Worm (Caenorhabditis elegans) whole organism, L1 larva: ENCODE results near the gene his-8.
"Not testable (repeated sequence)": the region's sequence is repeated elsewhere in the genome, so short reads cannot be mapped to it uniquely, and the experiment has no call there.

Experiments
- C16A3.4 ChIP-seq: fragments of 150-350 bp; optimal IDR thresholded peaks from 2 replicates; lab custom pipeline; 2014; ENCODE audit warnings: missing biosample characterization, missing genetic modification characterization
- C34B4.2 ChIP-seq: sonication (generic microtip); optimal IDR thresholded peaks from 2 replicates; lab custom pipeline; 2017; ENCODE audit warnings: mild to moderate bottlenecking, missing genetic modification characterization, missing compliant biosample characterization
- F16B12.6 ChIP-seq: fragments of 150-350 bp; optimal IDR thresholded peaks from 2 replicates; lab custom pipeline; 2014; ENCODE audit warnings: missing biosample characterization, missing genetic modification characterization
- Y116A8C.19 ChIP-seq: sonication (generic microtip); optimal IDR thresholded peaks from 2 replicates; lab custom pipeline; 2016; ENCODE audit warnings: missing compliant biosample characterization, missing genetic modification characterization, borderline replicate concordance
- alr-1 ChIP-seq: fragments of 200-800 bp; sonication (Bioruptor generic); optimal IDR thresholded peaks from 2 replicates; lab custom pipeline; 2018; ENCODE audit warnings: borderline replicate concordance, mild to moderate bottlenecking, missing genetic modification characterization, missing compliant biosample characterization
- ama-1 ChIP-seq: fragments of 150-350 bp; optimal IDR thresholded peaks from 2 replicates; lab custom pipeline; 2014
- blmp-1 ChIP-seq: fragments of 150-350 bp; optimal IDR thresholded peaks from 2 replicates; lab custom pipeline; 2014; ENCODE audit warnings: missing biosample characterization, missing genetic modification characterization
- ceh-63 ChIP-seq: fragments of 200-800 bp; sonication (Bioruptor generic); optimal IDR thresholded peaks from 2 replicates; lab custom pipeline; 2018; ENCODE audit warnings: mild to moderate bottlenecking, missing genetic modification characterization, missing compliant biosample characterization
- ceh-8 ChIP-seq: fragments of 200-800 bp; sonication (Bioruptor generic); optimal IDR thresholded peaks from 2 replicates; lab custom pipeline; 2018; ENCODE audit warnings: mild to moderate bottlenecking, missing genetic modification characterization, moderate library complexity, missing compliant biosample characterization
- ces-1 ChIP-seq: fragments of 150-350 bp; optimal IDR thresholded peaks from 2 replicates; lab custom pipeline; 2014; ENCODE audit warnings: missing biosample characterization, missing genetic modification reagents, missing genetic modification characterization
- dpl-1 ChIP-seq, 3 experiments: fragments of 150-350 bp in 2 of 3; sonication (generic microtip) in 1 of 3; optimal IDR thresholded peaks; 2 replicates each; lab custom pipeline; 2014 to 2017; ENCODE audit warnings: missing biosample characterization in 3 of 3, missing genetic modification characterization in 3 of 3, missing genetic modification reagents in 3 of 3
- dsc-1 ChIP-seq: sonication (generic microtip); optimal IDR thresholded peaks from 2 replicates; lab custom pipeline; 2016; ENCODE audit warnings: mild to moderate bottlenecking, missing genetic modification characterization, missing compliant biosample characterization
- efl-1 ChIP-seq, 4 experiments: fragments of 150-350 bp; optimal IDR thresholded peaks in 3 of 4; peaks in 1 of 4; 1 replicate in 1 of 4; 2 replicates in 3 of 4; lab custom pipeline; 2014; ENCODE audit warnings: missing biosample characterization in 2 of 4, missing genetic modification characterization in 2 of 4, missing genetic modification reagents in 2 of 4
- egl-13 ChIP-seq: sonication (generic microtip); optimal IDR thresholded peaks from 2 replicates; lab custom pipeline; 2016; ENCODE audit warnings: missing genotype, missing genetic modification reagents, missing genetic modification characterization, missing compliant biosample characterization
- elt-3 ChIP-seq, 6 experiments: fragments of 150-350 bp in 1 of 6; sonication (generic microtip); optimal IDR thresholded peaks; 2 replicates each; lab custom pipeline; 2017 to 2018; ENCODE audit warnings: missing biosample characterization in 6 of 6, missing genetic modification characterization in 6 of 6, inconsistent platforms in 1 of 6
- fkh-10 ChIP-seq: sonication (generic microtip); optimal IDR thresholded peaks from 2 replicates; lab custom pipeline; 2017; ENCODE audit warnings: missing biosample characterization, missing genetic modification reagents, missing genetic modification characterization
- fos-1 ChIP-seq: fragments of 150-350 bp; optimal IDR thresholded peaks from 2 replicates; lab custom pipeline; 2014; ENCODE audit warnings: missing biosample characterization, missing genetic modification characterization
- hlh-17 ChIP-seq: fragments of 200-800 bp; sonication (Bioruptor generic); optimal IDR thresholded peaks from 2 replicates; lab custom pipeline; 2018; ENCODE audit warnings: missing genetic modification characterization, mild to moderate bottlenecking, missing compliant biosample characterization, moderate library complexity, borderline replicate concordance
- hpl-2 ChIP-seq: fragments of 150-350 bp; optimal IDR thresholded peaks from 2 replicates; lab custom pipeline; 2014; ENCODE audit warnings: missing biosample characterization, missing genetic modification reagents, missing genetic modification characterization
- irx-1 ChIP-seq: sonication (generic microtip); optimal IDR thresholded peaks from 2 replicates; lab custom pipeline; 2016; ENCODE audit warnings: missing genetic modification characterization, missing compliant biosample characterization
- lin-13 ChIP-seq: fragments of 150-350 bp; optimal IDR thresholded peaks from 2 replicates; lab custom pipeline; 2014; ENCODE audit warnings: missing biosample characterization, missing genetic modification reagents, missing genetic modification characterization
- lin-35 ChIP-seq, 2 experiments: fragments of 150-350 bp; optimal IDR thresholded peaks; 2 replicates each; lab custom pipeline; 2014; ENCODE audit warnings: missing biosample characterization in 2 of 2, missing genetic modification characterization in 2 of 2, missing genetic modification reagents in 2 of 2
- lir-3 ChIP-seq: sonication (generic microtip); optimal IDR thresholded peaks from 2 replicates; lab custom pipeline; 2016; ENCODE audit warnings: mild to moderate bottlenecking, missing genetic modification characterization, moderate library complexity, missing compliant biosample characterization; ENCODE audit not compliant: poor library complexity
- mab-9 ChIP-seq: fragments of 200-800 bp; sonication (Bioruptor generic); IDR thresholded peaks from 2 replicates; pipeline ENCODE4 v1.3.6; 2022; ENCODE audit warnings: missing genetic modification reagents, missing genetic modification characterization, missing compliant biosample characterization
- mef-2 ChIP-seq: fragments of 150-350 bp; optimal IDR thresholded peaks from 2 replicates; lab custom pipeline; 2014; ENCODE audit warnings: missing biosample characterization, missing genetic modification characterization
- mep-1 ChIP-seq: fragments of 150-350 bp; optimal IDR thresholded peaks from 2 replicates; lab custom pipeline; 2014; ENCODE audit warnings: missing biosample characterization, missing genetic modification characterization
- nhr-11 ChIP-seq: fragments of 150-350 bp; optimal IDR thresholded peaks from 2 replicates; lab custom pipeline; 2014; ENCODE audit warnings: missing biosample characterization, missing genetic modification characterization
- nhr-237 ChIP-seq: fragments of 150-350 bp; optimal IDR thresholded peaks from 2 replicates; lab custom pipeline; 2014; ENCODE audit warnings: missing biosample characterization, missing genetic modification characterization
- nhr-76 ChIP-seq: sonication (generic microtip); optimal IDR thresholded peaks from 2 replicates; lab custom pipeline; 2017; ENCODE audit warnings: missing biosample characterization, missing genetic modification characterization
- nhr-85 ChIP-seq: sonication (generic microtip); peaks from one replicate; lab custom pipeline; 2016; ENCODE audit warnings: missing genetic modification characterization, inconsistent platforms, missing compliant biosample characterization
- nhr-90 ChIP-seq: sonication (generic microtip); optimal IDR thresholded peaks from 2 replicates; lab custom pipeline; 2016; ENCODE audit warnings: mild to moderate bottlenecking, missing genetic modification characterization, missing compliant biosample characterization; ENCODE audit not compliant: poor library complexity
- rnt-1 ChIP-seq: sonication (generic microtip); optimal IDR thresholded peaks from 2 replicates; lab custom pipeline; 2016; ENCODE audit warnings: mild to moderate bottlenecking, missing genetic modification characterization, moderate library complexity, missing compliant biosample characterization
- skn-1 ChIP-seq: fragments of 150-350 bp; optimal IDR thresholded peaks from 2 replicates; lab custom pipeline; 2014; ENCODE audit warnings: missing biosample characterization, missing genetic modification characterization
- snu-23 ChIP-seq: sonication (generic microtip); optimal IDR thresholded peaks from 2 replicates; lab custom pipeline; 2016; ENCODE audit warnings: missing genetic modification characterization, missing compliant biosample characterization
- sptf-1 ChIP-seq: fragments of 150-350 bp; optimal IDR thresholded peaks from 2 replicates; lab custom pipeline; 2014; ENCODE audit warnings: missing biosample characterization, missing genetic modification characterization
- sup-37 ChIP-seq: fragments of 200-800 bp; sonication (Bioruptor generic); optimal IDR thresholded peaks from 2 replicates; lab custom pipeline; 2018; ENCODE audit warnings: mild to moderate bottlenecking, missing genetic modification characterization, missing compliant biosample characterization
- tbx-2 ChIP-seq: sonication (generic microtip); optimal IDR thresholded peaks from 2 replicates; lab custom pipeline; 2016; ENCODE audit warnings: missing genetic modification characterization, missing compliant biosample characterization
- tlp-1 ChIP-seq: fragments of 150-350 bp; optimal IDR thresholded peaks from 2 replicates; lab custom pipeline; 2014; ENCODE audit warnings: missing biosample characterization, missing genetic modification characterization
- unc-30 ChIP-seq: sonication (generic microtip); optimal IDR thresholded peaks from 2 replicates; lab custom pipeline; 2017; ENCODE audit warnings: missing biosample characterization, missing genetic modification characterization
- vab-15 ChIP-seq: sonication (generic microtip); optimal IDR thresholded peaks from 2 replicates; lab custom pipeline; 2017; ENCODE audit warnings: missing genotype, mild to moderate bottlenecking, missing genetic modification characterization, missing compliant biosample characterization
- xbp-1 ChIP-seq: sonication (generic microtip); optimal IDR thresholded peaks from 2 replicates; lab custom pipeline; 2016; ENCODE audit warnings: missing genetic modification characterization, missing compliant biosample characterization
- zip-4 ChIP-seq: fragments of 200-800 bp; sonication (Bioruptor generic); optimal IDR thresholded peaks from 2 replicates; lab custom pipeline; 2018; ENCODE audit warnings: mild to moderate bottlenecking, missing genetic modification characterization, moderate library complexity, missing compliant biosample characterization
- ztf-11 ChIP-seq, 2 experiments: sonication (generic microtip); optimal IDR thresholded peaks; 2 replicates each; lab custom pipeline; 2016 to 2017; ENCODE audit warnings: missing genetic modification characterization in 2 of 2, missing biosample characterization in 1 of 2, missing compliant biosample characterization in 1 of 2
- ztf-4 ChIP-seq: fragments of 150-350 bp; optimal IDR thresholded peaks from 2 replicates; lab custom pipeline; 2014; ENCODE audit warnings: missing biosample characterization, missing genetic modification characterization

Gene his-8

ce11 chrV:8533067-8533466 lies at the start of gene his-8, which contains the start of gene his-7:
Gene his-8, minus strand, starts transcription at chrV:8533086.
Gene his-7, plus strand, starts transcription at chrV:8533379.
- not testable (repeated sequence) for TF ChIP-seq efl-1 (optimal IDR thresholded peaks at IDR 0.05; lab: Kevin White, UChicago)
- TF ChIP-seq efl-1 (GFP tag; optimal IDR thresholded peaks at IDR 0.05 in 1 of 2; lab: Kevin White, UChicago), result peak in 1 of 2 experiments; percentile 40

ce11 chrV:8580961-8581360 lies 48.1 kb upstream of the his-8 start, which contains the start of gene C10B5.1:
Gene C10B5.1, plus strand, starts transcription at chrV:8581261.
- TF ChIP-seq tbx-2 (tag; lab: Kevin White, UChicago) (no peak), sptf-1 (tag; lab: Kevin White, UChicago) (no peak), blmp-1 (tag; lab: Kevin White, UChicago) (no peak), mab-9 (GFP tag; lab: Robert Waterston, UW) (no peak), F16B12.6 (tag; lab: Kevin White, UChicago) (no peak), C16A3.4 (tag; lab: Kevin White, UChicago) (no peak), zip-4 (no peak), ztf-4 (no peak), ztf-11 (tag; optimal IDR thresholded peaks at IDR 0.05; lab: Kevin White, UChicago) (no peak), irx-1 (tag; lab: Kevin White, UChicago) (no peak)

ce11 chrV:8574762-8575161 lies 41.9 kb upstream of the his-8 start, which contains the start of gene F25G6.1:
Gene F25G6.1, plus strand, starts transcription at chrV:8575062.
- not testable (repeated sequence) for TF ChIP-seq unc-30; hlh-17 (GFP tag; lab: Kevin White, UChicago); nhr-11

- TF ChIP-seq ceh-8 (GFP tag; lab: Kevin White, UChicago) (peak; percentile 37), xbp-1 (peak; percentile 76), ama-1 (lab: Kevin White, UChicago) (no peak), skn-1 (tag; lab: Kevin White, UChicago) (peak; percentile 52), sptf-1 (tag; lab: Kevin White, UChicago) (no peak), dpl-1 (GFP tag; optimal IDR thresholded peaks at IDR 0.05; lab: Kevin White, UChicago) (peak; percentile 61 to 75 (median 71)), rnt-1 (tag; lab: Kevin White, UChicago) (peak; percentile 86), zip-4 (peak; percentile 44), F16B12.6 (tag; lab: Kevin White, UChicago) (peak; percentile 3), C34B4.2 (tag; lab: Kevin White, UChicago) (no peak), alr-1 (tag; lab: Kevin White, UChicago) (no peak), mef-2 (tag; lab: Kevin White, UChicago) (no peak), lin-35 (GFP tag; optimal IDR thresholded peaks at IDR 0.05; lab: Kevin White, UChicago) (peak; percentile 70 to 73), tlp-1 (tag; lab: Kevin White, UChicago) (no peak), hpl-2 (GFP tag; lab: Kevin White, UChicago) (peak; percentile 44), C16A3.4 (tag; lab: Kevin White, UChicago) (peak; percentile 10), vab-15 (tag; lab: Kevin White, UChicago) (no peak), nhr-85 (tag; lab: Kevin White, UChicago) (peak; percentile 86), nhr-76 (tag; lab: Kevin White, UChicago) (no peak), fkh-10 (no peak), ztf-4 (peak; percentile 12), sup-37 (GFP tag; lab: Kevin White, UChicago) (peak; percentile 41), dsc-1 (tag; lab: Kevin White, UChicago) (peak; percentile 82), nhr-90 (peak; percentile 79), irx-1 (tag; lab: Kevin White, UChicago) (peak; percentile 80), fos-1 (tag; lab: Kevin White, UChicago) (peak; percentile 7), lin-13 (peak; percentile 41), nhr-11 (peak; percentile 20), ztf-11 (tag; optimal IDR thresholded peaks at IDR 0.05; lab: Kevin White, UChicago) (peak in 1 of 2 experiments; percentile 41), Y116A8C.19 (no peak), nhr-237 (no peak), snu-23 (GFP tag; lab: Kevin White, UChicago) (peak; percentile 81), egl-13 (tag; lab: Kevin White, UChicago) (peak; percentile 29), ces-1 (GFP tag; lab: Kevin White, UChicago) (no peak), elt-3 (tag; optimal IDR thresholded peaks at IDR 0.05; lab: Kevin White, UChicago) (peak in 2 of 6 experiments; percentile 13 to 17), mep-1 (tag; lab: Kevin White, UChicago) (peak; percentile 87), ceh-63 (GFP tag; lab: Kevin White, UChicago) (no peak), lir-3 (peak; percentile 47)
Measured at ce11 chrV:8569841-8570361, 37.0 kb upstream of the his-8 start, which contains the start of the genes F25G6.9 and symk-1. Gene F25G6.9, minus strand, starts transcription at chrV:8570000. Gene symk-1, plus strand, starts transcription at chrV:8570311.
